Fruit fly (Drosophila melanogaster): ENCODE data around the gene CG11249.

dm6 chr3L:21685753-21686152, 13.8 kb downstream of the CG11249 start:
- TF ChIP-seq CG8478 (optimal IDR thresholded peaks at IDR 0.05) (no peak), CTCF (optimal IDR thresholded peaks at IDR 0.05) (no peak)

Measured in S2 (cell line).